Fruit fly (Drosophila melanogaster): Measurements from ENCODE around the gene Madm.

Madm gene

DNA sequence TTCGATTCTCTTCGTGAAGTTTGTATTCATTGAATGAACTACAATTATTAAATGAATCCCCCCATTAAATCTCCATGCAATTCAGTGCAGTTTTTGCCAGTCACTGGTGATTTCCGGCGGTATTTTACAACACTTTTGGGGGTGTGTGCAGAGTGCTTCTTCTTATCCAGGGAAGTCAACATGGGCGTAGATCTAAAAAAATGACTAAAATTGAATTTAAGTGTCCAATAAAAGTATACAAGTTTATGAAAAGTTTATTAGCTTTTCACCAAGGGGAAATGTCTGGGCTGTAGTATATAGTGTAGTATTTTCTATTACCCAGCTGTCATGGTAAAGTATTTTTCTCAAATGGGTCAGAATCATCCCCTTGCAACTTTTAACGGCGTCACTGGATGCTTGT is 49.2 kb downstream of the Madm start, which contains the start of gene Hpf1 (continued):
- TF ChIP-seq Aef1 (GFP tag; IDR thresholded peaks at IDR 0.05) (peak; percentile 98), CG14860 (GFP tag; IDR thresholded peaks at IDR 0.05; ENCODE audit: partially characterized antibody) (no peak), chn (GFP tag; optimal IDR thresholded peaks at IDR 0.05) (peak; percentile 99), HLH4C (GFP tag; IDR thresholded peaks at IDR 0.05; ENCODE audit: partially characterized antibody) (no peak), vfl (GFP tag; optimal IDR thresholded peaks at IDR 0.05) (peak; percentile 98), C15 (GFP tag; IDR thresholded peaks at IDR 0.05) (peak; percentile 94), Doc2 (GFP tag; IDR thresholded peaks at IDR 0.05) (peak; percentile 95), CG2678 (tag; optimal IDR thresholded peaks at IDR 0.05) (peak; percentile 99), sens-2 (GFP tag; IDR thresholded peaks at IDR 0.05) (peak; percentile 86), CG14050 (GFP tag; IDR thresholded peaks at IDR 0.05) (peak; percentile 95), abd-A (tag; optimal IDR thresholded peaks at IDR 0.05) (no peak), CG8765 (GFP tag; IDR thresholded peaks at IDR 0.05) (peak; percentile 94), amos (GFP tag; IDR thresholded peaks at IDR 0.05; ENCODE audit: partially characterized antibody) (no peak), sd (tag; optimal IDR thresholded peaks at IDR 0.05) (peak; percentile 94), Dek (tag; optimal IDR thresholded peaks at IDR 0.05) (peak; percentile 97), CG31441 (GFP tag; IDR thresholded peaks at IDR 0.05) (peak; percentile 98), Tbp (GFP tag; optimal IDR thresholded peaks at IDR 0.05) (no peak), CG13296 (GFP tag; optimal IDR thresholded peaks at IDR 0.05) (peak; percentile 99), CG8388 (GFP tag; optimal IDR thresholded peaks at IDR 0.05) (peak; percentile 96), CG3407 (GFP tag; optimal IDR thresholded peaks at IDR 0.05) (peak; percentile 94), CG11456 (GFP tag; IDR thresholded peaks at IDR 0.05) (peak; percentile 98), fd3F (GFP tag; optimal IDR thresholded peaks at IDR 0.05) (peak; percentile 99), CG16815 (GFP tag; optimal IDR thresholded peaks at IDR 0.05) (peak; percentile 98), CG14667 (GFP tag; IDR thresholded peaks at IDR 0.05) (peak; percentile 96), Atf3 (GFP tag; optimal IDR thresholded peaks at IDR 0.05) (peak; percentile 98), CG7357 (GFP tag; IDR thresholded peaks at IDR 0.05) (peak; percentile 94), Rx (GFP tag; IDR thresholded peaks at IDR 0.05) (peak; percentile 95), sens (GFP tag) (peak; percentile 100), CG9817 (tag; optimal IDR thresholded peaks at IDR 0.05) (peak; percentile 98), Dp (GFP tag; optimal IDR thresholded peaks at IDR 0.05) (peak; percentile 52), CG12155 (GFP tag; optimal IDR thresholded peaks at IDR 0.05) (peak; percentile 98), CG11696 (GFP tag; IDR thresholded peaks at IDR 0.05) (peak; percentile 90), ewg (GFP tag; optimal IDR thresholded peaks at IDR 0.05) (peak; percentile 93), sug (tag; optimal IDR thresholded peaks at IDR 0.05) (peak; percentile 97), peb (GFP tag; IDR thresholded peaks at IDR 0.05) (peak; percentile 96), Adf1 (GFP tag; IDR thresholded peaks at IDR 0.05) (peak; percentile 84), CG9797 (GFP tag; optimal IDR thresholded peaks at IDR 0.05) (peak; percentile 29), Nf-YA (GFP tag; IDR thresholded peaks at IDR 0.05) (peak; percentile 93), HmgD (GFP tag; optimal IDR thresholded peaks at IDR 0.05) (peak; percentile 98), CG2202 (tag; optimal IDR thresholded peaks at IDR 0.05) (peak; percentile 96), CG18619 (GFP tag; optimal IDR thresholded peaks at IDR 0.05) (peak; percentile 98), insv (GFP tag; optimal IDR thresholded peaks at IDR 0.05) (peak; percentile 58 to 81), CG15011 (GFP tag; optimal IDR thresholded peaks at IDR 0.05) (peak; percentile 97), CG10565 (GFP tag; optimal IDR thresholded peaks at IDR 0.05) (peak; percentile 92), Ptx1 (GFP tag; IDR thresholded peaks at IDR 0.05) (peak; percentile 99), scrt (GFP tag; optimal IDR thresholded peaks at IDR 0.05) (peak; percentile 93), CG17568 (GFP tag; optimal IDR thresholded peaks at IDR 0.05) (peak; percentile 97), Optix (GFP tag; IDR thresholded peaks at IDR 0.05) (peak; percentile 96), slbo (GFP tag; IDR thresholded peaks at IDR 0.05) (peak; percentile 99), wdn (GFP tag; IDR thresholded peaks at IDR 0.05) (peak; percentile 97), MBD-R2 (GFP tag; IDR thresholded peaks at IDR 0.05) (peak; percentile 99), da (GFP tag; optimal IDR thresholded peaks at IDR 0.05) (peak; percentile 97)

Data from whole organism, embryonic.